Fruit fly (Drosophila melanogaster): ENCODE results near the gene Dyro.

The Dyro gene

DNA sequence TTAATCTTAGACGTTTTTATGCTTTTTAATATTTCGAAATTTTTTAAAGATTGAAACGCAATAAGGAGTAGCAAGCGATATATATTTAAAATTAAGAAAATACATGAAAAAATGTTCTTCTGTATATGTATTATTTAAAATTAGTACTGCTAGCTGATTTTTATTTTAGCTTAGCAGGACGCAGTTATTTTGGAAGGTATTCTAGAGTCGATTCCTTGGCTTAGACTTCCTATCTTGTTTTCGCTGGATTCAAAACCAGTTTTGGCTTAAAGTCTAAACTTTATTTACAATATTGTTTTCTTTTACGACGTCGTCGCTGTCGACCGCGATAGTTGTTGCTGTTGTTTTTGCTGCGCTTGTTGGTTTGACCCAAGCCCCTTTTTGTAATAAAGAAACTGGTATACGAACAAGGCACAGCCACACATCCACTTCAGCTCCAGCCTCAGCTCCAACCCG, 33.3 kb upstream of the Dyro start (continued):
- peak; percentile 10 for TF ChIP-seq CG33557 (GFP tag; optimal IDR thresholded peaks at IDR 0.05)
- peak; percentile 66 for TF ChIP-seq Drgx (GFP tag; IDR thresholded peaks at IDR 0.05)
- peak; percentile 59 for TF ChIP-seq fd96Cb (tag; optimal IDR thresholded peaks at IDR 0.05)
- no peak for TF ChIP-seq CG15479 (GFP tag; optimal IDR thresholded peaks at IDR 0.05)
- peak; percentile 64 for TF ChIP-seq CG13424 (tag; optimal IDR thresholded peaks at IDR 0.05)
- no peak for TF ChIP-seq crc (GFP tag; optimal IDR thresholded peaks at IDR 0.05)
- TF ChIP-seq Mes4 (GFP tag; optimal IDR thresholded peaks at IDR 0.05), result no peak
- peak; percentile 17 for TF ChIP-seq sqz (GFP tag; optimal IDR thresholded peaks at IDR 0.05)
- TF ChIP-seq HLHmδ (GFP tag; optimal IDR thresholded peaks at IDR 0.05), result no peak
- TF ChIP-seq Sox102F (GFP tag; optimal IDR thresholded peaks at IDR 0.05), result peak; percentile 58
- TF ChIP-seq CG17912 (GFP tag; optimal IDR thresholded peaks at IDR 0.05), result no peak
- TF ChIP-seq CG18476 (GFP tag; optimal IDR thresholded peaks at IDR 0.05), result no peak
- peak; percentile 80; the same call in 2 of the 3 replicates for TF ChIP-seq dysf (GFP tag; IDR thresholded peaks at IDR 0.05)
- peak; percentile 26 for TF ChIP-seq org-1 (GFP tag; optimal IDR thresholded peaks at IDR 0.05)
- peak; percentile 73; the same call in 2 of the 3 replicates for TF ChIP-seq so (GFP tag; IDR thresholded peaks at IDR 0.05)
- TF ChIP-seq CG12236 (GFP tag; optimal IDR thresholded peaks at IDR 0.05), result no peak
- TF ChIP-seq Atf3 (GFP tag; optimal IDR thresholded peaks at IDR 0.05), result no peak
- no peak for TF ChIP-seq CG9437 (GFP tag; optimal IDR thresholded peaks at IDR 0.05)
- TF ChIP-seq gem (tag; optimal IDR thresholded peaks at IDR 0.05), result peak; percentile 88
- peak; percentile 83 for TF ChIP-seq row (GFP tag; IDR thresholded peaks at IDR 0.05)
- no peak for TF ChIP-seq tx (GFP tag; optimal IDR thresholded peaks at IDR 0.05)
- no peak for TF ChIP-seq Sry-δ (GFP tag; optimal IDR thresholded peaks at IDR 0.05)
- TF ChIP-seq salm (tag; optimal IDR thresholded peaks at IDR 0.05), result peak; percentile 37
- TF ChIP-seq CG10147 (GFP tag; optimal IDR thresholded peaks at IDR 0.05), result no peak
- no peak for TF ChIP-seq Hr3 (GFP tag; optimal IDR thresholded peaks at IDR 0.05)
- TF ChIP-seq sisA (GFP tag; IDR thresholded peaks at IDR 0.05), result peak; percentile 59
- TF ChIP-seq Camta (GFP tag; optimal IDR thresholded peaks at IDR 0.05), result no peak
- 0 out of 3 replicates have a peak, but pooled peaks have one; percentile 50 for TF ChIP-seq CG7357 (GFP tag; IDR thresholded peaks at IDR 0.05)
- no peak for TF ChIP-seq trh (GFP tag; optimal IDR thresholded peaks at IDR 0.05)
- TF ChIP-seq mam (GFP tag; optimal IDR thresholded peaks at IDR 0.05), result no peak
- TF ChIP-seq gsb (GFP tag; IDR thresholded peaks at IDR 0.05), result no peak
- no peak for TF ChIP-seq CG4282 (GFP tag; optimal IDR thresholded peaks at IDR 0.05)
- TF ChIP-seq kni (GFP tag; optimal IDR thresholded peaks at IDR 0.05), result peak; percentile 27
- peak in 1 of 2 experiments; percentile 14 for TF ChIP-seq Pdp1 (GFP tag; optimal IDR thresholded peaks at IDR 0.05)
- peak; percentile 47 for TF ChIP-seq CG10267 (tag; optimal IDR thresholded peaks at IDR 0.05)
- TF ChIP-seq CG11696 (GFP tag; IDR thresholded peaks at IDR 0.05), result no peak
- TF ChIP-seq Nf-YA (GFP tag; IDR thresholded peaks at IDR 0.05), result peak; percentile 54; the same call in 1 of the 2 replicates
- no peak for TF ChIP-seq ind (GFP tag; optimal IDR thresholded peaks at IDR 0.05)
- peak; percentile 37 for TF ChIP-seq ATbp (GFP tag; optimal IDR thresholded peaks at IDR 0.05)
- no peak for TF ChIP-seq Sin3A (optimal IDR thresholded peaks at IDR 0.05)
- TF ChIP-seq sob (GFP tag; IDR thresholded peaks at IDR 0.05), result peak; percentile 64; the same call in 1 of the 2 replicates
- no peak for TF ChIP-seq tup (GFP tag; optimal IDR thresholded peaks at IDR 0.05)
- TF ChIP-seq toy (GFP tag; IDR thresholded peaks at IDR 0.05), result no peak
- peak; percentile 72 for TF ChIP-seq CG11504 (tag; optimal IDR thresholded peaks at IDR 0.05)
- peak; percentile 58 for TF ChIP-seq E2f1 (GFP tag; IDR thresholded peaks at IDR 0.05)
- TF ChIP-seq HLH54F (GFP tag; optimal IDR thresholded peaks at IDR 0.05), result no peak
- TF ChIP-seq CG16815 (GFP tag; optimal IDR thresholded peaks at IDR 0.05), result peak; percentile 11
- 0 out of 4 replicates have a peak, but pooled peaks have one; percentile 14 for TF ChIP-seq Gug (GFP tag; IDR thresholded peaks at IDR 0.05)
- peak; percentile 24 for TF ChIP-seq cwo (GFP tag; optimal IDR thresholded peaks at IDR 0.05)
- TF ChIP-seq GATAe (GFP tag; conservative IDR thresholded peaks at IDR 0.05), result no peak
- no peak for TF ChIP-seq ems (GFP tag; optimal IDR thresholded peaks at IDR 0.05)
- TF ChIP-seq Aef1 (GFP tag; IDR thresholded peaks at IDR 0.05), result peak; percentile 44; the same call in 2 of the 3 replicates

All from whole organism, embryonic.